Worm (Caenorhabditis elegans): ENCODE results near the gene ptr-25.

Gene ptr-25

DNA sequence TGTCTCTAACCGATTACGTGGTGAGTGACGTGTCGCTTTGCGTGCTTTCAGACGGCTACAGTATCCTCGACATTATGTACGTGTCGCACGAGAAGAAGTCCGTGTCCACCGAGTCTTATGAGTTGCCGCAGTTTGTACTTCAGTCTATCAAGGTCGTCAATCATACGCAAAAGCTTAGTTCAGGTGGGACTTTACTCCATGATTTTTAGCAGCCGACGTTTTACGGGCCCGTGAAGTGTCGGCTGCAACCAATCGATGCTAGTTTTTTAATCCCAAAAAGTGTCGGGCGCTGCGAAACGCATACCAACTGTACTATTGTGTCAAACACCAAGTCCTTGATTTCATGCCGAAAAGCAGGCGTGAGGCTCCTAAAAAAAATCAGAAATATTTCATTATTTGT lies 36.9 kb downstream of the ptr-25 start:
- TF ChIP-seq cnd-1 (tag; optimal IDR thresholded peaks at IDR 0.05): no peak
- no peak for TF ChIP-seq tbx-8 (GFP tag; optimal IDR thresholded peaks at IDR 0.05)
- no peak for TF ChIP-seq lin-13 (tag; optimal IDR thresholded peaks at IDR 0.05)
- TF ChIP-seq ham-2 (GFP tag; optimal IDR thresholded peaks at IDR 0.05): no peak
- no peak for TF ChIP-seq M03D4.4 (tag; optimal IDR thresholded peaks at IDR 0.05)
- TF ChIP-seq nhr-2 (tag; optimal IDR thresholded peaks at IDR 0.05): no peak
- no peak for TF ChIP-seq mep-1 (tag; optimal IDR thresholded peaks at IDR 0.05)
- TF ChIP-seq ceh-83 (GFP tag; optimal IDR thresholded peaks at IDR 0.05): no peak
- no peak for TF ChIP-seq unc-62 (GFP tag; optimal IDR thresholded peaks at IDR 0.05)
- TF ChIP-seq zip-8 (tag; optimal IDR thresholded peaks at IDR 0.05): no peak
- no peak for TF ChIP-seq nhr-237 (tag; optimal IDR thresholded peaks at IDR 0.05)
- TF ChIP-seq flh-1 (GFP tag; optimal IDR thresholded peaks at IDR 0.05): no peak
- TF ChIP-seq ceh-43 (GFP tag; optimal IDR thresholded peaks at IDR 0.05): no peak
- TF ChIP-seq mab-5 (tag; optimal IDR thresholded peaks at IDR 0.05): no peak
- no peak for TF ChIP-seq sem-2 (GFP tag; optimal IDR thresholded peaks at IDR 0.05)
- no peak for TF ChIP-seq bed-3 (GFP tag; optimal IDR thresholded peaks at IDR 0.05)
- no peak for TF ChIP-seq hlh-1 (tag; optimal IDR thresholded peaks at IDR 0.05)

ce11 chrIII:10525927-10526326 lies 38.0 kb downstream of the ptr-25 start:
- TF ChIP-seq elt-3 (tag; optimal IDR thresholded peaks at IDR 0.05): no peak
- TF ChIP-seq unc-120 (tag; optimal IDR thresholded peaks at IDR 0.05; ENCODE audit: poor library complexity, severe bottlenecking): peak; percentile 85
- peak; percentile 96 for TF ChIP-seq unc-62 (GFP tag; optimal IDR thresholded peaks at IDR 0.05)
- peak; percentile 9 for TF ChIP-seq mab-5 (tag; optimal IDR thresholded peaks at IDR 0.05)
- no peak for TF ChIP-seq tbx-8 (GFP tag; optimal IDR thresholded peaks at IDR 0.05)
- TF ChIP-seq blmp-1 (tag; optimal IDR thresholded peaks at IDR 0.05): no peak
- TF ChIP-seq hlh-1 (tag; optimal IDR thresholded peaks at IDR 0.05): peak; percentile 81
- TF ChIP-seq nhr-12 (tag; optimal IDR thresholded peaks at IDR 0.05): no peak

- no peak for TF ChIP-seq nhr-76 (tag; optimal IDR thresholded peaks at IDR 0.05)
- TF ChIP-seq flh-1 (GFP tag; optimal IDR thresholded peaks at IDR 0.05): no peak
- no peak for TF ChIP-seq mep-1 (tag; optimal IDR thresholded peaks at IDR 0.05)
- TF ChIP-seq zip-8 (tag; optimal IDR thresholded peaks at IDR 0.05): no peak
- no peak for TF ChIP-seq unc-62 (GFP tag; optimal IDR thresholded peaks at IDR 0.05)
- no peak for TF ChIP-seq unc-120 (tag; optimal IDR thresholded peaks at IDR 0.05; ENCODE audit: poor library complexity, severe bottlenecking)
- no peak for TF ChIP-seq sem-2 (GFP tag; optimal IDR thresholded peaks at IDR 0.05)
- TF ChIP-seq ceh-43 (GFP tag; optimal IDR thresholded peaks at IDR 0.05): no peak
- no peak for TF ChIP-seq ztf-11 (tag; optimal IDR thresholded peaks at IDR 0.05)
- TF ChIP-seq lin-32 (GFP tag; optimal IDR thresholded peaks at IDR 0.05): no peak
- no peak for TF ChIP-seq M03D4.4 (tag; optimal IDR thresholded peaks at IDR 0.05)
- TF ChIP-seq ham-2 (GFP tag; optimal IDR thresholded peaks at IDR 0.05): no peak
- TF ChIP-seq hlh-1 (tag; optimal IDR thresholded peaks at IDR 0.05): no peak
- no peak for TF ChIP-seq mab-5 (tag; optimal IDR thresholded peaks at IDR 0.05)
- no peak for TF ChIP-seq sptf-1 (tag; optimal IDR thresholded peaks at IDR 0.05)
- no peak for TF ChIP-seq blmp-1 (tag; optimal IDR thresholded peaks at IDR 0.05)
Observed at ce11 chrIII:10527446-10527845, 39.5 kb downstream of the ptr-25 start.

DNA sequence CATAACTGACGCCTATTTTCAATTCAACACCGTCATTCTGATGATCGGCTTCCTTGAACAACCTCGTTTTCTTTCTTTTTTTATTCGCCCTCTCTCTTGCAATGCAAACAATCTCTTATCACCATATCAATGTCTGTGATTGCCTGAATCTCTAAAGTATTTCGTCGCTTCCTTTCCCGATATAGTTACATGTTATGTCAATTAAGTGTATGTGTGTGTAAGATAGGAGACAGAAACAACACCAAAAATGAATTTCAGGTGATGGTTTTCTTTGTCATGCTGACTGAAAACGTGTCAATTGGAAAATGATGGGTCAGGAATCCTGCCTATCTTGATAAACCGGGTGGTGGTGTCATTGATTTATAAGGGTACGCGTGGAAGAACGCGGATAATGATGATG lies 45.4 kb downstream of the ptr-25 start:
- peak; percentile 30 for TF ChIP-seq unc-62 (GFP tag; optimal IDR thresholded peaks at IDR 0.05)
- TF ChIP-seq zip-8 (tag; optimal IDR thresholded peaks at IDR 0.05): no peak
- peak; percentile 79 for TF ChIP-seq elt-3 (tag; optimal IDR thresholded peaks at IDR 0.05)

- TF ChIP-seq hlh-1 (tag; optimal IDR thresholded peaks at IDR 0.05) (no peak), sem-2 (GFP tag; optimal IDR thresholded peaks at IDR 0.05) (no peak)
Observed at ce11 chrIII:10534191-10534590, 46.3 kb downstream of the ptr-25 start.

DNA sequence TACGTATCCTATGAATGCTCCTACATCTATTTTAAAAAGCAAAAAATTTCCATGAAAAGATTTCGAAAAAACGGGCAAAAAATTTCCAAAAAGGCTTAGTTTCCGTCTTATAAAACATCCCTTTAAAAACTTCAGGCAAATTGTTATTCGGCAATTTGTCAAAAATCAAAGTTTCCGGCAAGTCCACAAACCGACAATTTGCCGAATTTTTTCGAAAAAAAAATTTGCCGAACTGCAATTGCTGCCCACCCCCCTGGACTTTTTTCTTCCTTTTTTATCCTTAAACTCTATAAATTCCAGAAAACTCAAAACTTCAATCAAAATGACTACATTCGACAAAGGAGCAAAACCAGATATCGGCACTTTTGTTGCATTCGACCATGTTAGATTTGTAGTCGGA lies 47.3 kb downstream of the ptr-25 start, which contains the start of gene hpd-1:
Gene hpd-1, plus strand, starts transcription at position 301 of the 400 bp plus-strand sequence.
- no peak for TF ChIP-seq unc-120 (tag; optimal IDR thresholded peaks at IDR 0.05; ENCODE audit: poor library complexity, severe bottlenecking)
- TF ChIP-seq flh-1 (GFP tag; optimal IDR thresholded peaks at IDR 0.05): no peak
- no peak for TF ChIP-seq nhr-76 (tag; optimal IDR thresholded peaks at IDR 0.05)
- TF ChIP-seq tbx-8 (GFP tag; optimal IDR thresholded peaks at IDR 0.05): no peak
- no peak for TF ChIP-seq pha-4 (tag; optimal IDR thresholded peaks at IDR 0.05)
- no peak for TF ChIP-seq elt-3 (tag; optimal IDR thresholded peaks at IDR 0.05)
- TF ChIP-seq mab-5 (tag; optimal IDR thresholded peaks at IDR 0.05): no peak
- TF ChIP-seq lsy-2 (tag; optimal IDR thresholded peaks at IDR 0.05): no peak
- TF ChIP-seq ceh-39 (tag; optimal IDR thresholded peaks at IDR 0.05): no peak
- no peak for TF ChIP-seq mls-2 (tag; optimal IDR thresholded peaks at IDR 0.05)
- TF ChIP-seq unc-39 (tag; optimal IDR thresholded peaks at IDR 0.05): no peak
- TF ChIP-seq hlh-1 (tag; optimal IDR thresholded peaks at IDR 0.05): no peak
- TF ChIP-seq ces-1 (GFP tag; optimal IDR thresholded peaks at IDR 0.05): no peak
- TF ChIP-seq zip-8 (tag; optimal IDR thresholded peaks at IDR 0.05): no peak
- TF ChIP-seq nhr-237 (tag; optimal IDR thresholded peaks at IDR 0.05): no peak
- no peak for TF ChIP-seq cnd-1 (tag; optimal IDR thresholded peaks at IDR 0.05)
